Fruit fly (Drosophila melanogaster) whole organism, embryonic: ENCODE data around the gene CG13033.

Source experiments
- Aef1 ChIP-seq: fragments of 200-800 bp; sonication (Bioruptor generic); IDR thresholded peaks from 3 replicates; pipeline ENCODE4 v1.3.6; 2022; ENCODE audit warnings: missing biosample characterization, missing genetic modification characterization
- BEAF-32 ChIP-seq: fragments of 200-800 bp; sonication (Bioruptor generic); optimal IDR thresholded peaks from 3 replicates; lab custom pipeline; 2017; ENCODE audit warnings: missing biosample characterization, missing genetic modification characterization, mild to moderate bottlenecking, moderate library complexity, missing genetic modification reagents
- Bdp1 ChIP-seq: fragments of 200-800 bp; sonication (Bioruptor generic); optimal IDR thresholded peaks from 3 replicates; lab custom pipeline; 2016; ENCODE audit warnings: missing biosample characterization, missing genetic modification characterization
- CG10267 ChIP-seq: fragments of 200-800 bp; sonication (Bioruptor generic); optimal IDR thresholded peaks from 2 replicates; lab custom pipeline; 2018; ENCODE audit warnings: missing biosample characterization, mild to moderate bottlenecking, missing genetic modification characterization, moderate library complexity
- CG11093 ChIP-seq: fragments of 200-800 bp; sonication (Bioruptor generic); IDR thresholded peaks from 3 replicates; pipeline ENCODE4 v1.3.6; 2022; ENCODE audit warnings: missing biosample characterization, missing genetic modification characterization
- CG11560 ChIP-seq: fragments of 200-800 bp; sonication (Bioruptor generic); IDR thresholded peaks from 3 replicates; pipeline ENCODE4 v1.3.6; 2022; ENCODE audit warnings: missing biosample characterization, missing genetic modification characterization
- CG1233 ChIP-seq: fragments of 200-800 bp; sonication (Bioruptor generic); optimal IDR thresholded peaks from 4 replicates; lab custom pipeline; 2018; ENCODE audit warnings: missing biosample characterization, mild to moderate bottlenecking, missing genetic modification characterization
- CG13287 ChIP-seq: fragments of 200-800 bp; sonication (Bioruptor generic); IDR thresholded peaks from 2 replicates; pipeline ENCODE4 v1.3.6; 2022; ENCODE audit warnings: missing biosample characterization, missing genetic modification characterization; ENCODE audit not compliant: partially characterized antibody
- CG14710 ChIP-seq: fragments of 200-800 bp; sonication (Bioruptor generic); optimal IDR thresholded peaks from 3 replicates; lab custom pipeline; 2019; ENCODE audit warnings: missing biosample characterization, mild to moderate bottlenecking, missing genetic modification characterization, moderate library complexity
- CG16813 ChIP-seq: fragments of 200-800 bp; sonication (Bioruptor generic); IDR thresholded peaks from 3 replicates; pipeline ENCODE4 v1.3.6; 2022; ENCODE audit warnings: missing biosample characterization, missing genetic modification characterization; ENCODE audit not compliant: partially characterized antibody
- CG17385 ChIP-seq: fragments of 200-800 bp; sonication (Bioruptor generic); optimal IDR thresholded peaks from 3 replicates; lab custom pipeline; 2018; ENCODE audit warnings: missing biosample characterization, mild to moderate bottlenecking, missing genetic modification characterization
- CG2116 ChIP-seq: fragments of 200-800 bp; sonication (Bioruptor generic); optimal IDR thresholded peaks from 3 replicates; lab custom pipeline; 2018; ENCODE audit warnings: missing biosample characterization, mild to moderate bottlenecking, missing genetic modification characterization
- CG2199 ChIP-seq: fragments of 200-800 bp; sonication (Bioruptor generic); IDR thresholded peaks from 3 replicates; pipeline ENCODE4 v1.3.6; 2022; ENCODE audit warnings: missing biosample characterization, missing genetic modification characterization
- CG31365 ChIP-seq: fragments of 200-800 bp; sonication (Bioruptor generic); optimal IDR thresholded peaks from 2 replicates; lab custom pipeline; 2018; ENCODE audit warnings: missing biosample characterization, mild to moderate bottlenecking, missing genetic modification characterization
- CG31441 ChIP-seq: fragments of 200-800 bp; sonication (Bioruptor generic); IDR thresholded peaks from 2 replicates; pipeline ENCODE4 v1.3.6; 2022; ENCODE audit warnings: missing biosample characterization, missing genetic modification characterization
- CG34224 ChIP-seq: fragments of 200-800 bp; sonication (Bioruptor generic); IDR thresholded peaks from 3 replicates; pipeline ENCODE4 v1.3.6; 2022; ENCODE audit warnings: missing biosample characterization, missing genetic modification characterization; ENCODE audit not compliant: partially characterized antibody
- CG6272 ChIP-seq: fragments of 200-800 bp; sonication (Bioruptor generic); IDR thresholded peaks from 2 replicates; pipeline ENCODE4 v1.3.6; 2022; ENCODE audit warnings: missing biosample characterization, missing genetic modification characterization
- CkIIα-i1 ChIP-seq: fragments of 200-800 bp; sonication (Bioruptor generic); IDR thresholded peaks from 2 replicates; pipeline ENCODE4 v1.3.6; 2022; ENCODE audit warnings: missing biosample characterization, missing genetic modification characterization
- Doc2 ChIP-seq: fragments of 200-800 bp; sonication (Bioruptor generic); IDR thresholded peaks from 2 replicates; pipeline ENCODE4 v1.3.6; 2022; ENCODE audit warnings: missing biosample characterization, missing genetic modification characterization
- Dref ChIP-seq: fragments of 200-800 bp; sonication (Bioruptor generic); IDR thresholded peaks from 2 replicates; pipeline ENCODE4 v1.3.6; 2022; ENCODE audit warnings: missing biosample characterization, missing genetic modification characterization
- HLH4C ChIP-seq: fragments of 200-800 bp; sonication (Bioruptor generic); IDR thresholded peaks from 3 replicates; pipeline ENCODE4 v1.3.6; 2022; ENCODE audit warnings: missing biosample characterization, missing genetic modification characterization; ENCODE audit not compliant: partially characterized antibody
- Hand ChIP-seq: fragments of 200-800 bp; sonication (Bioruptor generic); optimal IDR thresholded peaks from 2 replicates; lab custom pipeline; 2017; ENCODE audit warnings: mild to moderate bottlenecking, missing biosample characterization, missing genetic modification reagents, missing genetic modification characterization
- Hey ChIP-seq: fragments of 200-800 bp; sonication (Bioruptor generic); optimal IDR thresholded peaks from 3 replicates; lab custom pipeline; 2018; ENCODE audit warnings: missing biosample characterization, mild to moderate bottlenecking, missing genetic modification characterization
- Max ChIP-seq: fragments of 200-800 bp; sonication (Bioruptor generic); optimal IDR thresholded peaks from 2 replicates; lab custom pipeline; 2016; ENCODE audit warnings: missing biosample characterization, mild to moderate bottlenecking, missing genetic modification characterization
- Myb ChIP-seq: fragments of 200-800 bp; sonication (Bioruptor generic); optimal IDR thresholded peaks from 2 replicates; lab custom pipeline; 2016; ENCODE audit warnings: missing biosample characterization, missing genetic modification characterization
- Neu2 ChIP-seq: fragments of 200-800 bp; sonication (Bioruptor generic); optimal IDR thresholded peaks from 3 replicates; lab custom pipeline; 2016; ENCODE audit warnings: missing biosample characterization, missing genetic modification characterization, borderline replicate concordance
- Opbp ChIP-seq: fragments of 200-800 bp; sonication (Bioruptor generic); IDR thresholded peaks from 3 replicates; pipeline ENCODE4 v1.3.6; 2022; ENCODE audit warnings: missing biosample characterization, missing genetic modification characterization; ENCODE audit not compliant: partially characterized antibody
- Ravus ChIP-seq: fragments of 200-800 bp; sonication (Bioruptor generic); IDR thresholded peaks from 2 replicates; pipeline ENCODE4 v1.3.6; 2022; ENCODE audit warnings: missing biosample characterization, missing genetic modification characterization
- Scr ChIP-seq: fragments of 200-800 bp; sonication (Bioruptor generic); IDR thresholded peaks from 2 replicates; pipeline ENCODE4 v1.3.6; 2022; ENCODE audit warnings: missing biosample characterization, missing genetic modification characterization; ENCODE audit not compliant: partially characterized antibody
- Six4 ChIP-seq: fragments of 200-800 bp; sonication (Bioruptor generic); optimal IDR thresholded peaks from 2 replicates; lab custom pipeline; 2016; ENCODE audit warnings: missing biosample characterization, missing genetic modification characterization
- amos ChIP-seq: fragments of 200-800 bp; sonication (Bioruptor generic); IDR thresholded peaks from 2 replicates; pipeline ENCODE4 v1.3.6; 2022; ENCODE audit warnings: missing biosample characterization, missing genetic modification characterization; ENCODE audit not compliant: partially characterized antibody
- br ChIP-seq: fragments of >200 bp; optimal IDR thresholded peaks from 2 replicates; lab custom pipeline; 2017
- crc ChIP-seq: fragments of 200-800 bp; sonication (Bioruptor generic); optimal IDR thresholded peaks from 2 replicates; lab custom pipeline; 2016; ENCODE audit warnings: missing biosample characterization, missing genetic modification characterization
- exex ChIP-seq: fragments of 200-800 bp; sonication (Bioruptor generic); optimal IDR thresholded peaks from 4 replicates; lab custom pipeline; 2018; ENCODE audit warnings: missing biosample characterization, mild to moderate bottlenecking, missing genetic modification characterization, moderate library complexity
- gce ChIP-seq: fragments of 200-800 bp; sonication (Bioruptor generic); IDR thresholded peaks from 3 replicates; pipeline ENCODE4 v1.3.6; 2022; ENCODE audit warnings: missing biosample characterization, missing genetic modification characterization
- her ChIP-seq: fragments of 200-800 bp; sonication (Bioruptor generic); optimal IDR thresholded peaks from 2 replicates; lab custom pipeline; 2016; ENCODE audit warnings: missing biosample characterization, missing genetic modification characterization
- jigr1 ChIP-seq: fragments of 200-800 bp; sonication (Bioruptor generic); IDR thresholded peaks from 3 replicates; pipeline ENCODE4 v1.3.6; 2022; ENCODE audit warnings: missing biosample characterization, missing genetic modification characterization
- lbe ChIP-seq: fragments of 200-800 bp; sonication (Bioruptor generic); optimal IDR thresholded peaks from 2 replicates; lab custom pipeline; 2016; ENCODE audit warnings: missing biosample characterization, mild to moderate bottlenecking, missing genetic modification characterization
- mld ChIP-seq: fragments of 200-800 bp; sonication (Bioruptor generic); IDR thresholded peaks from 3 replicates; pipeline ENCODE4 v1.3.6; 2022; ENCODE audit warnings: missing biosample characterization, missing genetic modification characterization; ENCODE audit not compliant: partially characterized antibody
- nerfin-1 ChIP-seq: fragments of 200-800 bp; sonication (Bioruptor generic); optimal IDR thresholded peaks from 3 replicates; lab custom pipeline; 2019; ENCODE audit warnings: missing biosample characterization, mild to moderate bottlenecking, missing genetic modification characterization, moderate library complexity
- phol ChIP-seq: fragments of 200-800 bp; sonication (Bioruptor generic); optimal IDR thresholded peaks from 3 replicates; lab custom pipeline; 2018; ENCODE audit warnings: missing biosample characterization, mild to moderate bottlenecking, missing genetic modification characterization, moderate library complexity
- ranshi ChIP-seq: fragments of 200-800 bp; sonication (Bioruptor generic); IDR thresholded peaks from 2 replicates; pipeline ENCODE4 v1.3.6; 2022; ENCODE audit warnings: missing biosample characterization, missing genetic modification characterization
- sens ChIP-seq: fragments of 200-800 bp; sonication (Bioruptor generic); peaks from one replicate; lab custom pipeline; 2016; ENCODE audit warnings: missing biosample characterization, missing genetic modification characterization
- ssp ChIP-seq: fragments of 200-800 bp; sonication (Bioruptor generic); IDR thresholded peaks from 2 replicates; pipeline ENCODE4 v1.3.6; 2022; ENCODE audit warnings: missing biosample characterization, missing genetic modification characterization
- stwl ChIP-seq: fragments of 200-800 bp; sonication (Bioruptor generic); optimal IDR thresholded peaks from 3 replicates; lab custom pipeline; 2018; ENCODE audit warnings: missing biosample characterization, mild to moderate bottlenecking, missing genetic modification characterization, moderate library complexity
- sug ChIP-seq: fragments of 200-800 bp; optimal IDR thresholded peaks from 2 replicates; lab custom pipeline; 2019; ENCODE audit warnings: missing biosample characterization, mild to moderate bottlenecking, missing genetic modification characterization, moderate library complexity
- trem ChIP-seq: fragments of 200-800 bp; optimal IDR thresholded peaks from 3 replicates; lab custom pipeline; 2019; ENCODE audit warnings: missing biosample characterization, mild to moderate bottlenecking, missing genetic modification characterization, moderate library complexity
- twi ChIP-seq: fragments of 200-800 bp; optimal IDR thresholded peaks from 2 replicates; lab custom pipeline; 2019; ENCODE audit warnings: missing biosample characterization, mild to moderate bottlenecking, missing genetic modification characterization, moderate library complexity
- unc-4 ChIP-seq: fragments of 200-800 bp; sonication (Bioruptor generic); IDR thresholded peaks from 2 replicates; pipeline ENCODE4 v1.3.6; 2022; ENCODE audit warnings: missing biosample characterization, missing genetic modification characterization; ENCODE audit not compliant: partially characterized antibody
- vfl ChIP-seq: fragments of 200-800 bp; sonication (Bioruptor generic); optimal IDR thresholded peaks from 2 replicates; lab custom pipeline; 2016; ENCODE audit warnings: missing biosample characterization, missing genetic modification characterization

Gene CG13033

dm6 chr3L:16580049-16580448 lies 34.6 kb upstream of the CG13033 start, which contains the start of gene nxf2 (continued):
- TF ChIP-seq Myb (GFP tag; lab: Kevin White, UChicago) (peak; percentile 54), Max (GFP tag; lab: Kevin White, UChicago) (no peak), CG17385 (GFP tag; lab: Kevin White, UChicago) (no peak), her (GFP tag; lab: Kevin White, UChicago) (no peak), Aef1 (GFP tag; lab: Robert Waterston, UW) (no peak), CG34224 (peak; percentile 30; the same call in 1 of the 3 replicates), twi (tag; lab: Kevin White, UChicago) (no peak), CG1233 (GFP tag; lab: Kevin White, UChicago) (no peak), crc (GFP tag; lab: Kevin White, UChicago) (no peak), stwl (tag; lab: Kevin White, UChicago) (peak; percentile 25), Scr (GFP tag; lab: Robert Waterston, UW) (peak; percentile 66), Dref (GFP tag; lab: Robert Waterston, UW) (peak; percentile 38; the same call in 1 of the 2 replicates), unc-4 (peak; percentile 54), Neu2 (GFP tag; lab: Kevin White, UChicago) (peak; percentile 62), sug (no peak), exex (tag; lab: Kevin White, UChicago) (no peak), phol (tag; lab: Kevin White, UChicago) (peak; percentile 76), sens (GFP tag; lab: Kevin White, UChicago) (peak; percentile 83), jigr1 (GFP tag; lab: Robert Waterston, UW) (no peak), CG13287 (peak; percentile 47), nerfin-1 (tag; lab: Kevin White, UChicago) (peak; percentile 43), CG2199 (0 out of 3 replicates have a peak, but pooled peaks have one; percentile 41), trem (tag; lab: Kevin White, UChicago) (peak; percentile 19), vfl (GFP tag; lab: Kevin White, UChicago) (no peak), Bdp1 (GFP tag; lab: Kevin White, UChicago) (no peak), CG10267 (peak; percentile 76), BEAF-32 (GFP tag; lab: Kevin White, UChicago) (peak; percentile 61), amos (GFP tag; lab: Robert Waterston, UW) (peak; percentile 65), ranshi (GFP tag; lab: Robert Waterston, UW) (no peak), CG14710 (tag; lab: Kevin White, UChicago) (peak; percentile 12), CG2116 (GFP tag; lab: Kevin White, UChicago) (peak; percentile 55), ssp (no peak), lbe (GFP tag; lab: Kevin White, UChicago) (peak; percentile 10), mld (GFP tag; lab: Robert Waterston, UW) (0 out of 3 replicates have a peak, but pooled peaks have one; percentile 6), CG31441 (GFP tag; lab: Robert Waterston, UW) (no peak), CG6272 (GFP tag; lab: Robert Waterston, UW) (no peak), HLH4C (0 out of 3 replicates have a peak, but pooled peaks have one; percentile 28)

- TF ChIP-seq CG31365 (tag; lab: Kevin White, UChicago) (no peak), Hey (tag; lab: Kevin White, UChicago) (no peak), Hand (GFP tag; lab: Kevin White, UChicago) (no peak), CG16813 (GFP tag; lab: Robert Waterston, UW) (peak; percentile 47; the same call in 2 of the 3 replicates), CkIIα-i1 (GFP tag; lab: Robert Waterston, UW) (no peak), Aef1 (GFP tag; lab: Robert Waterston, UW) (no peak), Six4 (GFP tag; lab: Kevin White, UChicago) (no peak), CG11093 (GFP tag; lab: Robert Waterston, UW) (no peak), CG1233 (GFP tag; lab: Kevin White, UChicago) (no peak), Ravus (GFP tag; lab: Robert Waterston, UW) (no peak), Doc2 (GFP tag; lab: Robert Waterston, UW) (no peak), gce (GFP tag; lab: Robert Waterston, UW) (no peak), CG11560 (tag; lab: Robert Waterston, UW) (peak; percentile 33; the same call in 1 of the 3 replicates), Opbp (GFP tag; lab: Robert Waterston, UW) (no peak), br (lab: Kevin White, UChicago) (no peak)
Measured at dm6 chr3L:16574307-16574946, 29.0 kb upstream of the CG13033 start, which contains the start of gene mbf1. Gene mbf1, plus strand, starts transcription at chr3L:16574436.
